Fruit fly (Drosophila melanogaster) whole organism, wandering third instar larva: ENCODE measurements around the gene CG42322.

Experiments
- Abd-B ChIP-seq: fragments of >200 bp; optimal IDR thresholded peaks from 2 replicates; lab custom pipeline; 2017; ENCODE audit warnings: missing biosample characterization, missing genetic modification characterization
- CG9705 ChIP-seq: fragments of 200-800 bp; sonication (Bioruptor generic); optimal IDR thresholded peaks from 2 replicates; lab custom pipeline; 2018; ENCODE audit warnings: missing biosample characterization, mild to moderate bottlenecking, missing genetic modification characterization
- CrebA ChIP-seq: fragments of 200-800 bp; sonication (Bioruptor generic); optimal IDR thresholded peaks from 2 replicates; lab custom pipeline; 2016; ENCODE audit warnings: missing biosample characterization, mild to moderate bottlenecking, missing genetic modification characterization, borderline replicate concordance
- Dfd ChIP-seq: fragments of >200 bp; optimal IDR thresholded peaks from 2 replicates; lab custom pipeline; 2017; ENCODE audit warnings: missing biosample characterization, missing genetic modification characterization
- Dif ChIP-seq: fragments of 200-275, 200-300 bp; sonication (Bioruptor generic); optimal IDR thresholded peaks from 2 replicates; lab custom pipeline; 2018; ENCODE audit warnings: missing biosample characterization, missing genetic modification characterization; ENCODE audit not compliant: partially characterized antibody
- Hnf4 ChIP-seq: fragments of 200-800 bp; sonication (Bioruptor generic); optimal IDR thresholded peaks from 2 replicates; lab custom pipeline; 2016; ENCODE audit warnings: missing biosample characterization, mild to moderate bottlenecking, missing genetic modification characterization
- Hr78 ChIP-seq: fragments of >200 bp; optimal IDR thresholded peaks from 2 replicates; lab custom pipeline; 2017; ENCODE audit warnings: missing biosample characterization, missing genetic modification characterization
- Jra ChIP-seq: sonication (Bioruptor generic); optimal IDR thresholded peaks from 2 replicates; lab custom pipeline; 2016; ENCODE audit warnings: missing biosample characterization, missing genetic modification characterization
- Mio ChIP-seq: sonication (Bioruptor generic); optimal IDR thresholded peaks from 2 replicates; lab custom pipeline; 2016; ENCODE audit warnings: missing biosample characterization, missing genetic modification characterization
- Myc ChIP-seq: fragments of >200 bp; optimal IDR thresholded peaks from 2 replicates; lab custom pipeline; 2017
- OdsH ChIP-seq: fragments of 200-800 bp; sonication (Bioruptor generic); optimal IDR thresholded peaks from 2 replicates; lab custom pipeline; 2016; ENCODE audit warnings: missing biosample characterization, mild to moderate bottlenecking, missing genetic modification characterization
- Rel ChIP-seq, 2 experiments: fragments of 200-800 bp; sonication (Bioruptor generic) in 1 of 2; optimal IDR thresholded peaks; 2 replicates in 1 of 2; 3 replicates in 1 of 2; lab custom pipeline; 2016 to 2019; ENCODE audit warnings: mild to moderate bottlenecking in 2 of 2, missing biosample characterization in 2 of 2, missing genetic modification characterization in 2 of 2, moderate library complexity in 1 of 2
- Sp1 ChIP-seq: fragments of 200-800 bp; sonication (Bioruptor generic); optimal IDR thresholded peaks from 3 replicates; lab custom pipeline; 2019; ENCODE audit warnings: missing biosample characterization, mild to moderate bottlenecking, missing genetic modification characterization, moderate library complexity
- Vsx2 ChIP-seq: fragments of 200-300, 225-300 bp; sonication (Bioruptor generic); optimal IDR thresholded peaks from 2 replicates; lab custom pipeline; 2018; ENCODE audit warnings: missing biosample characterization, missing genetic modification characterization; ENCODE audit not compliant: partially characterized antibody
- br ChIP-seq: fragments of 200-800 bp; sonication (Bioruptor generic); optimal IDR thresholded peaks from 2 replicates; lab custom pipeline; 2016; ENCODE audit warnings: missing biosample characterization, missing genetic modification characterization
- brk ChIP-seq: fragments of 200-800 bp; sonication (Bioruptor generic); optimal IDR thresholded peaks from 2 replicates; lab custom pipeline; 2016; ENCODE audit warnings: missing biosample characterization, mild to moderate bottlenecking, missing genetic modification characterization
- dl ChIP-seq, 2 experiments: fragments of 175-275, 200-275 bp in 1 of 2; fragments of 200-275 bp in 1 of 2; sonication (Bioruptor generic); optimal IDR thresholded peaks; lab custom pipeline; 2018; ENCODE audit warnings: mild to moderate bottlenecking in 2 of 2, missing biosample characterization in 2 of 2, missing genetic modification characterization in 2 of 2, moderate library complexity in 2 of 2; ENCODE audit not compliant: partially characterized antibody in 2 of 2, insufficient read depth in 1 of 2
- ey ChIP-seq: fragments of 200-800 bp; sonication (Bioruptor generic); optimal IDR thresholded peaks from 2 replicates; lab custom pipeline; 2016; ENCODE audit warnings: missing biosample characterization, missing genetic modification characterization
- foxo ChIP-seq, 2 experiments: fragments of 200-800 bp; sonication (Bioruptor generic); optimal IDR thresholded peaks; 2 replicates in 1 of 2; 3 replicates in 1 of 2; lab custom pipeline; 2016 to 2017; ENCODE audit warnings: missing biosample characterization in 2 of 2, missing genetic modification characterization in 2 of 2
- fru ChIP-seq: fragments of 200-800 bp; sonication (Bioruptor generic); optimal IDR thresholded peaks from 3 replicates; lab custom pipeline; 2016; ENCODE audit warnings: missing biosample characterization, mild to moderate bottlenecking, missing genetic modification characterization
- h ChIP-seq: fragments of 200-800 bp; sonication (Bioruptor generic); optimal IDR thresholded peaks from 3 replicates; lab custom pipeline; 2016; ENCODE audit warnings: missing biosample characterization, mild to moderate bottlenecking, missing genetic modification characterization
- jim ChIP-seq: fragments of 175-275, 200-325 bp; sonication (Bioruptor generic); optimal IDR thresholded peaks from 2 replicates; lab custom pipeline; 2016; ENCODE audit warnings: missing biosample characterization, mild to moderate bottlenecking, missing genetic modification characterization
- lola ChIP-seq: fragments of >200 bp; optimal IDR thresholded peaks from 2 replicates; lab custom pipeline; 2017; ENCODE audit warnings: missing biosample characterization, missing genetic modification characterization
- pan ChIP-seq: fragments of >200 bp; optimal IDR thresholded peaks from 2 replicates; lab custom pipeline; 2017
- psq ChIP-seq: fragments of 200-800 bp; sonication (Bioruptor generic); optimal IDR thresholded peaks from 3 replicates; lab custom pipeline; 2017; ENCODE audit warnings: missing biosample characterization, mild to moderate bottlenecking, missing genetic modification characterization, moderate library complexity
- rgr ChIP-seq: fragments of 200-800 bp; sonication (Bioruptor generic); optimal IDR thresholded peaks from 3 replicates; lab custom pipeline; 2016; ENCODE audit warnings: missing biosample characterization, mild to moderate bottlenecking, missing genetic modification characterization
- sage ChIP-seq: fragments of 200-800 bp; sonication (Bioruptor generic); optimal IDR thresholded peaks from 2 replicates; lab custom pipeline; 2016; ENCODE audit warnings: missing biosample characterization, mild to moderate bottlenecking, missing genetic modification characterization
- sv ChIP-seq: fragments of 200-800 bp; sonication (Bioruptor generic); optimal IDR thresholded peaks from 3 replicates; lab custom pipeline; 2016; ENCODE audit warnings: missing biosample characterization, missing genetic modification characterization
- tai ChIP-seq: sonication (Bioruptor generic); optimal IDR thresholded peaks from 2 replicates; lab custom pipeline; 2016; ENCODE audit warnings: missing biosample characterization, missing genetic modification characterization
- usp ChIP-seq: fragments of >200 bp; optimal IDR thresholded peaks from 2 replicates; lab custom pipeline; 2017; ENCODE audit warnings: missing biosample characterization, missing genetic modification characterization
- woc ChIP-seq: sonication (Bioruptor generic); optimal IDR thresholded peaks from 2 replicates; lab custom pipeline; 2016; ENCODE audit warnings: missing biosample characterization, mild to moderate bottlenecking, missing genetic modification characterization

CG42322 gene

DNA sequence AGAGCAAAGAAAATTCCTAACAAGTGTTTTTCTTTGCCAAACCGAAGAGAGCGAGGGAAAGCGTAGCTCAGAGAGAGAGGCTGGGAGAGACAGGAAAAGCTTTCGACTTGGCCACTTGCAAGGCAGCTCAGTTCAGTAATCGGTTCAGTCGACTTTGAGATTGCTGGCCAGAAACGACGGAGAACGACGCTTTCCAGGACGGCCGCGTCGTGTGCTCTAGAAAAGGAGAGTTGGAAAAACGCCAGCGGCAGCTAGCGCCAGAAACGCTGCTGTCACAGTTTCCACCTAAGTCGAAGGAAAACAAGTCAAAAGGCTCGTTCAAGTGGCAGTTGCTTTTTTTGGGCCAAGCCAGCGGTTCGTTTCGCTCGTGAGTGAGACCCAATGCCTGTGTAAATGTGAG is at the start of gene CG42322:
Gene CG42322 (plus strand): TSS at position 138 of the 400 bp plus-strand sequence.
- TF ChIP-seq dl (GFP tag; optimal IDR thresholded peaks at IDR 0.05; lab: Kevin White, UChicago; ENCODE audit: insufficient read depth in 1 of 2, partially characterized antibody in 2 of 2): no peak
- TF ChIP-seq sv (GFP tag; lab: Kevin White, UChicago): no peak
- no peak for TF ChIP-seq Hr78 (GFP tag; lab: Kevin White, UChicago)
- TF ChIP-seq Dif (GFP tag; lab: Kevin White, UChicago): no peak
- TF ChIP-seq tai (GFP tag; lab: Kevin White, UChicago): no peak
- no peak for TF ChIP-seq Abd-B (GFP tag; lab: Kevin White, UChicago)
- TF ChIP-seq CG9705 (GFP tag; lab: Kevin White, UChicago): no peak
- TF ChIP-seq brk: no peak
- TF ChIP-seq jim (GFP tag; lab: Kevin White, UChicago): no peak
- TF ChIP-seq sage (GFP tag; lab: Kevin White, UChicago): no peak

DNA sequence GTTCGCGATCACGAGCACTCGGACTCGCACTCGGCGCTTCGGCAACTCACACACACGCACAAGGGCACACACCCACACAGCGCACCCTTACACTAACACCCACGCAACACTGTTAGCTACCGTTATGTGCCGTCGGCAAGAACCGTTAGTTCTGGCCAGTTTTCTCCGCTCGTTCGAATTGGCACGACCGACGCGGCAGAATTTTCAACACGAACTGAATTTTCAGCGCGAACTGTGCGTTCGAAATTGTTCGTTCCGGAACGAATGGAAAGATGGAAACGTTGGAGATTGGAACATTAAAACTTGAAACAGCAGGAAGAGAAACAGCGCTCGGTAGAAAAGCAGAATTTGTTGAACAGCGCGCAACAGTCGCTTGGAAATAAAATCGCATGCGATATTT is 25.5 kb upstream of the CG42322 start, which contains the start of gene Oamb:
Gene Oamb (minus strand): TSS at position 218 of the 400 bp plus-strand sequence.
- no peak for TF ChIP-seq sage (GFP tag; lab: Kevin White, UChicago)
- TF ChIP-seq br (GFP tag; lab: Kevin White, UChicago): no peak
- TF ChIP-seq OdsH (GFP tag; lab: Kevin White, UChicago): no peak
- TF ChIP-seq brk: no peak
- no peak for TF ChIP-seq fru (GFP tag; lab: Kevin White, UChicago)
- TF ChIP-seq usp (GFP tag; lab: Kevin White, UChicago): no peak
- no peak for TF ChIP-seq rgr (GFP tag; lab: Kevin White, UChicago)
- TF ChIP-seq Dif (GFP tag; lab: Kevin White, UChicago): no peak
- no peak for TF ChIP-seq jim (GFP tag; lab: Kevin White, UChicago)
- TF ChIP-seq sv (GFP tag; lab: Kevin White, UChicago): no peak
- no peak for TF ChIP-seq Hnf4 (GFP tag; lab: Kevin White, UChicago)
- TF ChIP-seq Mio (GFP tag; lab: Kevin White, UChicago): no peak
- TF ChIP-seq Hr78 (GFP tag; lab: Kevin White, UChicago): no peak
- TF ChIP-seq Myc (lab: Kevin White, UChicago): no peak
- no peak for TF ChIP-seq foxo (GFP tag; optimal IDR thresholded peaks at IDR 0.05; lab: Kevin White, UChicago)
- no peak for TF ChIP-seq Sp1 (GFP tag; lab: Kevin White, UChicago)
- TF ChIP-seq Rel (GFP tag; optimal IDR thresholded peaks at IDR 0.05; lab: Kevin White, UChicago): no peak
- TF ChIP-seq Rel (tag; optimal IDR thresholded peaks at IDR 0.05; lab: Kevin White, UChicago): no peak
- TF ChIP-seq, all 38 proteins: peak for 0

DNA sequence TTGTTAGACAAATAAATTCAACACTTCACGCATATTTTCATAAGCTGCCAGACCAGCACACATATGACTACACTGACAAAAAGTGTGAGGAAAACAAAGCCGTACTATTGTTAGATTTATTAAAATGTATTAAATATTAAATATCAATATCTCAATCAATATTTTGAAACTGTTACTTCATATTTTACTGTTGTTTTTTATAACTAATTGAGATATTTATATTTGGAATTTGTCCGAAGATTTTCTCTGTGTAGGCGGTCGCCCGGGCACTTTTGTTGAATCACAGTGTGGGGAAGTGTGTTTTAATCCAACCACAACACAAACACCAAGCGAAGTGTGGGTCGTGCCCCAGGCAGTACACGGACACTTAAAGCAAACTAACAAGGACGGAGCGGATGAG is 20.6 kb upstream of the CG42322 start:
- TF ChIP-seq CrebA: no peak

DNA sequence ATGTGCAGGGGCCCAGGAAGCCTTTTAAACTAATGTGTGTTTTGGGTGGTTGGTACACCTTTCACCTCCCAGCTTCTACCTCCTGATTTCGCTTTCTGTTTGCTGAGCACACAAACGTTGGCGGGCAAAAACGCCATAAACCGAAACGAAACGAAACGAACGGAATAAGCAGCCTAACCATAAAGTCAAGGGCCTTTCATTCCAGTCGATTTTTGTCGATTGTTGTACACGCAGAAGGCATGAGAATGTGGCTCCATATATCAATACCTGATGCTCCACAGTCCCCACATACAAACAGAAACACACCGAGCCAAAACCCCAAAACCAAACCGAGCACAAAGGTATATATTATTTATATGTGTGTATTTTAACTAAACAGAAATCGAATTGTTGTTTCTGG is 16.4 kb upstream of the CG42322 start:
- TF ChIP-seq Hr78 (GFP tag; lab: Kevin White, UChicago) (no peak), ey (GFP tag; lab: Kevin White, UChicago) (no peak), lola (GFP tag; lab: Kevin White, UChicago) (no peak), CrebA (no peak), Vsx2 (GFP tag; lab: Kevin White, UChicago) (no peak), fru (GFP tag; lab: Kevin White, UChicago) (no peak), woc (GFP tag; lab: Kevin White, UChicago) (no peak), Jra (no peak), h (GFP tag; lab: Kevin White, UChicago) (no peak)

DNA sequence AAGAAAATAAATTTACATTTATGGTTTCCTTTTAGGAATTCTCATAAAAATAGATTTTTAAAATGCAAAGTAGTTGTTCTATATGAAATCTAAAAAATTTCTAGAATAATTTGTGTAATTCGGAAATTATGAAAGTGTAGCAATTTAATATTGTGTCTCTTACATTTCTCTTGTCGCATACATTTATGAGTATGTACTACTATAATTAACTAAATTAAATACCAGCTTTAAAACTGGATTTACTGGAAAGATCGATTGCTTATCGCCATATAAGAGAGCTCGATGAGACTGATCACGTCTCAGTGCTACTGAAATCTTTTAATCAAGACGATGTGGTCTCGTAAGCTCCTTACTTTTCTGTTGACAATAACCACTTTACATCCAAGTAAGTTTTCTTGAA is 8.6 kb upstream of the CG42322 start, which contains the start of gene CG31205:
Gene CG31205 (plus strand): TSS at position 301 of the 400 bp plus-strand sequence.
- no peak for TF ChIP-seq jim (GFP tag; lab: Kevin White, UChicago)
- TF ChIP-seq foxo (GFP tag; optimal IDR thresholded peaks at IDR 0.05; lab: Kevin White, UChicago): no peak
- no peak for TF ChIP-seq Rel (GFP tag; optimal IDR thresholded peaks at IDR 0.05; lab: Kevin White, UChicago)
- TF ChIP-seq Rel (tag; optimal IDR thresholded peaks at IDR 0.05; lab: Kevin White, UChicago): no peak
- TF ChIP-seq lola (GFP tag; lab: Kevin White, UChicago): no peak
- no peak for TF ChIP-seq sage (GFP tag; lab: Kevin White, UChicago)
- no peak for TF ChIP-seq Vsx2 (GFP tag; lab: Kevin White, UChicago)
- no peak for TF ChIP-seq Dif (GFP tag; lab: Kevin White, UChicago)
- no peak for TF ChIP-seq Dfd (GFP tag; lab: Kevin White, UChicago)
- no peak for TF ChIP-seq Abd-B (GFP tag; lab: Kevin White, UChicago)
- no peak for TF ChIP-seq pan (lab: Kevin White, UChicago)
- TF ChIP-seq psq (GFP tag; lab: Kevin White, UChicago): no peak
